Fruit fly (Drosophila melanogaster) whole organism, embryonic: ENCODE data around the gene CLS.
A peak's percentile ranks its signal among the peaks of the same experiment; 100 is the strongest.

ENCODE experiments used
- B-H2 ChIP-seq: fragments of 200-800 bp; sonication (Bioruptor generic); optimal IDR thresholded peaks from 2 replicates; lab custom pipeline; 2018; ENCODE audit warnings: missing biosample characterization, mild to moderate bottlenecking, missing genetic modification characterization
- CG11504 ChIP-seq: fragments of 200-800 bp; sonication (Bioruptor generic); optimal IDR thresholded peaks from 3 replicates; lab custom pipeline; 2019; ENCODE audit warnings: missing biosample characterization, mild to moderate bottlenecking, missing genetic modification characterization, moderate library complexity
- CG12155 ChIP-seq: fragments of 200-800 bp; sonication (Bioruptor generic); optimal IDR thresholded peaks from 3 replicates; lab custom pipeline; 2016; ENCODE audit warnings: missing biosample characterization, missing genetic modification characterization
- CG13287 ChIP-seq: fragments of 200-800 bp; sonication (Bioruptor generic); IDR thresholded peaks from 2 replicates; pipeline ENCODE4 v1.3.6; 2022; ENCODE audit warnings: missing biosample characterization, missing genetic modification characterization; ENCODE audit not compliant: partially characterized antibody
- CG1603 ChIP-seq: fragments of 200-800 bp; sonication (Bioruptor generic); optimal IDR thresholded peaks from 2 replicates; lab custom pipeline; 2019; ENCODE audit warnings: missing biosample characterization, mild to moderate bottlenecking, missing genetic modification characterization, moderate library complexity
- CG16815 ChIP-seq: fragments of 200-800 bp; sonication (Bioruptor generic); optimal IDR thresholded peaks from 3 replicates; lab custom pipeline; 2017; ENCODE audit warnings: missing biosample characterization, mild to moderate bottlenecking, missing genetic modification characterization
- CG17361 ChIP-seq: fragments of 200-800 bp; sonication (Bioruptor generic); IDR thresholded peaks from 3 replicates; pipeline ENCODE4 v1.3.6; 2022; ENCODE audit warnings: missing biosample characterization, missing genetic modification characterization
- CG17829 ChIP-seq: fragments of 200-800 bp; optimal IDR thresholded peaks from 2 replicates; lab custom pipeline; 2019; ENCODE audit warnings: missing biosample characterization, mild to moderate bottlenecking, missing genetic modification characterization, moderate library complexity
- CG30403 ChIP-seq: fragments of 200-800 bp; sonication (Bioruptor generic); optimal IDR thresholded peaks from 3 replicates; lab custom pipeline; 2016; ENCODE audit warnings: missing biosample characterization, missing genetic modification characterization
- CG34422 ChIP-seq: fragments of 200-800 bp; sonication (Bioruptor generic); IDR thresholded peaks from 3 replicates; pipeline ENCODE4 v1.3.6; 2022; ENCODE audit warnings: missing biosample characterization, missing genetic modification characterization
- CG5953 ChIP-seq: fragments of 200-800 bp; sonication (Bioruptor generic); IDR thresholded peaks from 2 replicates; pipeline ENCODE4 v1.3.6; 2022; ENCODE audit warnings: missing biosample characterization, missing genetic modification characterization
- CG6689 ChIP-seq: fragments of 200-800 bp; sonication (Bioruptor generic); IDR thresholded peaks from 2 replicates; pipeline ENCODE4 v1.3.6; 2022; ENCODE audit warnings: missing biosample characterization, missing genetic modification characterization
- CG6813 ChIP-seq: fragments of 200-800 bp; sonication (Bioruptor generic); optimal IDR thresholded peaks from 2 replicates; lab custom pipeline; 2017; ENCODE audit warnings: missing biosample characterization, missing genetic modification characterization, mild to moderate bottlenecking, moderate library complexity, missing genetic modification reagents
- CG9609 ChIP-seq: fragments of 200-800 bp; sonication (Bioruptor generic); optimal IDR thresholded peaks from 3 replicates; lab custom pipeline; 2016; ENCODE audit warnings: missing biosample characterization, missing genetic modification characterization
- Dbx ChIP-seq: fragments of 200-800 bp; sonication (Bioruptor generic); IDR thresholded peaks from 3 replicates; pipeline ENCODE4 v1.3.6; 2022; ENCODE audit warnings: missing biosample characterization, missing genetic modification characterization
- Doc2 ChIP-seq: fragments of 200-800 bp; sonication (Bioruptor generic); IDR thresholded peaks from 2 replicates; pipeline ENCODE4 v1.3.6; 2022; ENCODE audit warnings: missing biosample characterization, missing genetic modification characterization
- Dref ChIP-seq: fragments of 200-800 bp; sonication (Bioruptor generic); IDR thresholded peaks from 2 replicates; pipeline ENCODE4 v1.3.6; 2022; ENCODE audit warnings: missing biosample characterization, missing genetic modification characterization
- Ets65A ChIP-seq: fragments of 200-800 bp; sonication (Bioruptor generic); peaks from one replicate; lab custom pipeline; 2016; ENCODE audit warnings: missing biosample characterization, missing genetic modification characterization
- Fer2 ChIP-seq: fragments of 200-800 bp; sonication (Bioruptor generic); optimal IDR thresholded peaks from 2 replicates; lab custom pipeline; 2018; ENCODE audit warnings: missing biosample characterization, mild to moderate bottlenecking, missing genetic modification characterization, moderate library complexity
- H15 ChIP-seq: fragments of 200-800 bp; sonication (Bioruptor generic); IDR thresholded peaks from 3 replicates; pipeline ENCODE4 v1.3.6; 2022; ENCODE audit warnings: missing biosample characterization, missing genetic modification characterization
- HLH4C ChIP-seq: fragments of 200-800 bp; sonication (Bioruptor generic); IDR thresholded peaks from 3 replicates; pipeline ENCODE4 v1.3.6; 2022; ENCODE audit warnings: missing biosample characterization, missing genetic modification characterization; ENCODE audit not compliant: partially characterized antibody
- Hmx ChIP-seq: fragments of 200-800 bp; sonication (Bioruptor generic); optimal IDR thresholded peaks from 2 replicates; lab custom pipeline; 2016; ENCODE audit warnings: missing biosample characterization, missing genetic modification characterization
- Hr3 ChIP-seq: fragments of 200-800 bp; sonication (Bioruptor generic); optimal IDR thresholded peaks from 3 replicates; lab custom pipeline; 2016; ENCODE audit warnings: missing biosample characterization, missing genetic modification characterization
- NC2β ChIP-seq: fragments of 200-800 bp; sonication (Bioruptor generic); optimal IDR thresholded peaks from 2 replicates; lab custom pipeline; 2016; ENCODE audit warnings: missing biosample characterization, missing genetic modification characterization
- Nf-YC ChIP-seq: fragments of 200-800 bp; optimal IDR thresholded peaks from 3 replicates; lab custom pipeline; 2019; ENCODE audit warnings: missing biosample characterization, mild to moderate bottlenecking, missing genetic modification characterization, moderate library complexity
- NfI ChIP-seq: fragments of 200-800 bp; sonication (Bioruptor generic); optimal IDR thresholded peaks from 3 replicates; lab custom pipeline; 2018; ENCODE audit warnings: missing biosample characterization, mild to moderate bottlenecking, missing genetic modification characterization, moderate library complexity
- PHDP ChIP-seq: fragments of 200-800 bp; sonication (Bioruptor generic); optimal IDR thresholded peaks from 3 replicates; lab custom pipeline; 2018; ENCODE audit warnings: missing biosample characterization, mild to moderate bottlenecking, missing genetic modification characterization, moderate library complexity
- Pdp1 ChIP-seq, 2 experiments: fragments of 200-800 bp; sonication (Bioruptor generic); optimal IDR thresholded peaks; 3 replicates each; lab custom pipeline; 2016; ENCODE audit warnings: missing biosample characterization in 2 of 2, missing genetic modification characterization in 2 of 2, mild to moderate bottlenecking in 1 of 2, moderate library complexity in 1 of 2
- Ssrp ChIP-seq: fragments of 200-800 bp; sonication (Bioruptor generic); optimal IDR thresholded peaks from 2 replicates; lab custom pipeline; 2018; ENCODE audit warnings: missing biosample characterization, mild to moderate bottlenecking, missing genetic modification characterization, moderate library complexity
- Trl ChIP-seq, 3 experiments: fragments of >200 bp in 2 of 3; fragments of 200-800 bp in 1 of 3; sonication (Bioruptor generic) in 1 of 3; optimal IDR thresholded peaks; 2 replicates in 1 of 3; 3 replicates in 2 of 3; lab custom pipeline; 2016 to 2017; ENCODE audit warnings: missing biosample characterization in 1 of 3, missing genetic modification characterization in 1 of 3
- Xbp1 ChIP-seq: fragments of 200-800 bp; sonication (Bioruptor generic); optimal IDR thresholded peaks from 3 replicates; lab custom pipeline; 2016; ENCODE audit warnings: missing biosample characterization, mild to moderate bottlenecking, missing genetic modification characterization
- YL-1 ChIP-seq: fragments of 200-800 bp; sonication (Bioruptor generic); optimal IDR thresholded peaks from 3 replicates; lab custom pipeline; 2017; ENCODE audit warnings: missing biosample characterization, mild to moderate bottlenecking, missing genetic modification characterization
- az2 ChIP-seq: fragments of 200-800 bp; sonication (Bioruptor generic); optimal IDR thresholded peaks from 3 replicates; lab custom pipeline; 2016; ENCODE audit warnings: missing biosample characterization, missing genetic modification characterization
- chinmo ChIP-seq: fragments of 200-800 bp; sonication (Bioruptor generic); IDR thresholded peaks from 4 replicates; pipeline ENCODE4 v1.3.6; 2022; ENCODE audit warnings: missing biosample characterization, missing genetic modification characterization; ENCODE audit not compliant: partially characterized antibody
- eve ChIP-seq, 2 experiments: fragments of >200 bp; optimal IDR thresholded peaks; 2 replicates each; lab custom pipeline; 2017; ENCODE audit warnings: missing biosample characterization in 2 of 2, missing genetic modification characterization in 2 of 2
- gro ChIP-seq: fragments of 200-800 bp; sonication (Bioruptor generic); optimal IDR thresholded peaks from 2 replicates; lab custom pipeline; 2016; ENCODE audit warnings: missing biosample characterization, missing genetic modification characterization
- hb ChIP-seq: fragments of 200-800 bp; sonication (Bioruptor generic); IDR thresholded peaks from 3 replicates; pipeline ENCODE4 v1.3.6; 2022; ENCODE audit warnings: missing biosample characterization, missing genetic modification characterization; ENCODE audit not compliant: partially characterized antibody
- ken ChIP-seq: fragments of 200-800 bp; sonication (Bioruptor generic); IDR thresholded peaks from 3 replicates; pipeline ENCODE4 v1.3.6; 2022; ENCODE audit warnings: missing biosample characterization, missing genetic modification characterization
- lola ChIP-seq, 3 experiments: fragments of >200 bp in 2 of 3; fragments of 200-800 bp in 1 of 3; sonication (Bioruptor generic) in 1 of 3; optimal IDR thresholded peaks; 2 replicates each; lab custom pipeline; 2017 to 2019; ENCODE audit warnings: missing biosample characterization in 3 of 3, missing genetic modification characterization in 3 of 3, mild to moderate bottlenecking in 1 of 3, moderate library complexity in 1 of 3
- seq ChIP-seq: fragments of 200-800 bp; sonication (Bioruptor generic); IDR thresholded peaks from 2 replicates; pipeline ENCODE4 v1.3.6; 2022; ENCODE audit warnings: missing biosample characterization, missing genetic modification characterization
- slbo ChIP-seq: fragments of 200-800 bp; sonication (Bioruptor generic); IDR thresholded peaks from 2 replicates; pipeline ENCODE4 v1.3.6; 2022; ENCODE audit warnings: missing biosample characterization, missing genetic modification characterization
- tin ChIP-seq: fragments of 200-800 bp; sonication (Bioruptor generic); optimal IDR thresholded peaks from 3 replicates; lab custom pipeline; 2016; ENCODE audit warnings: missing biosample characterization, missing genetic modification characterization
- wor ChIP-seq: fragments of 200-800 bp; sonication (Bioruptor generic); IDR thresholded peaks from 2 replicates; pipeline ENCODE4 v1.3.6; 2022; ENCODE audit warnings: missing biosample characterization, missing genetic modification characterization

The CLS gene

dm6 chr3R:25686698-25687420, at the start of gene CLS (continued):
- TF ChIP-seq NfI (GFP tag; lab: Kevin White, UChicago) (no peak), PHDP (peak; percentile 7), lola (GFP tag; optimal IDR thresholded peaks at IDR 0.05; lab: Kevin White, UChicago) (no peak), Dbx (GFP tag; lab: Robert Waterston, UW) (no peak), CG16815 (GFP tag; lab: Kevin White, UChicago) (no peak), CG17829 (tag; lab: Kevin White, UChicago) (no peak), hb (0 out of 3 replicates have a peak, but pooled peaks have one; percentile 14), HLH4C (GFP tag; lab: Robert Waterston, UW) (peak; percentile 74), Ets65A (GFP tag; lab: Kevin White, UChicago) (no peak), Doc2 (GFP tag; lab: Robert Waterston, UW) (no peak), slbo (GFP tag; lab: Robert Waterston, UW) (no peak), CG30403 (GFP tag; lab: Kevin White, UChicago) (no peak), Pdp1 (GFP tag; optimal IDR thresholded peaks at IDR 0.05; lab: Kevin White, UChicago) (peak in 1 of 2 experiments; percentile 99), H15 (no peak), NC2β (GFP tag; lab: Kevin White, UChicago) (no peak), CG17361 (no peak), Fer2 (no peak), CG12155 (no peak), YL-1 (GFP tag; lab: Kevin White, UChicago) (peak; percentile 15), tin (GFP tag; lab: Kevin White, UChicago) (no peak), seq (GFP tag; lab: Robert Waterston, UW) (no peak)

- no peak for TF ChIP-seq Hr3 (GFP tag; lab: Kevin White, UChicago)
- TF ChIP-seq CG6813 (GFP tag; lab: Kevin White, UChicago) = no peak
- peak; percentile 78; the same call in 1 of the 4 replicates for TF ChIP-seq chinmo (GFP tag; lab: Robert Waterston, UW)
- no peak for TF ChIP-seq gro (GFP tag; lab: Kevin White, UChicago)
- TF ChIP-seq Nf-YC (tag; lab: Kevin White, UChicago) = peak; percentile 4
- TF ChIP-seq eve (GFP tag; optimal IDR thresholded peaks at IDR 0.05; lab: Kevin White, UChicago) = no peak
- TF ChIP-seq CG13287 = no peak
- TF ChIP-seq wor (GFP tag; lab: Robert Waterston, UW) = no peak
- TF ChIP-seq CG11504 (tag; lab: Kevin White, UChicago) = no peak
- no peak for TF ChIP-seq Ssrp (tag; lab: Kevin White, UChicago)
- no peak for TF ChIP-seq Dref (GFP tag; lab: Robert Waterston, UW)
- no peak for TF ChIP-seq CG6689 (GFP tag; lab: Robert Waterston, UW)
- no peak for TF ChIP-seq CG9609
- TF ChIP-seq CG5953 (GFP tag; lab: Robert Waterston, UW) = no peak
- TF ChIP-seq Xbp1 (GFP tag; lab: Kevin White, UChicago) = no peak
- TF ChIP-seq az2 = no peak
- peak; percentile 12 for TF ChIP-seq B-H2 (GFP tag; lab: Kevin White, UChicago)
- no peak for TF ChIP-seq Hmx (GFP tag; lab: Kevin White, UChicago)
- TF ChIP-seq CG1603 (tag; lab: Kevin White, UChicago) = no peak
- no peak for TF ChIP-seq CG34422
- TF ChIP-seq Trl (optimal IDR thresholded peaks at IDR 0.05; lab: Kevin White, UChicago) = peak in 1 of 2 experiments; percentile 46
- TF ChIP-seq Trl (GFP tag; optimal IDR thresholded peaks at IDR 0.05; lab: Kevin White, UChicago) = no peak
- no peak for TF ChIP-seq ken (GFP tag; lab: Robert Waterston, UW)
These were observed 48.6 kb upstream of the CLS start for dm6 chr3R:25735801-25736068.
